Fruit fly (Drosophila melanogaster) whole organism, prepupa: ENCODE results near the gene CG13097.
A peak's percentile ranks its signal among the peaks of the same experiment; 100 is the strongest.

Experiments
- Blimp-1 ChIP-seq: fragments of 200-800 bp; sonication (Bioruptor generic); optimal IDR thresholded peaks from 3 replicates; lab custom pipeline; 2017; ENCODE audit warnings: missing biosample characterization, missing genetic modification characterization, mild to moderate bottlenecking, moderate library complexity, missing genetic modification reagents
- CG1621 ChIP-seq: fragments of 200-800 bp; sonication (Bioruptor generic); optimal IDR thresholded peaks from 3 replicates; lab custom pipeline; 2018; ENCODE audit warnings: missing biosample characterization, mild to moderate bottlenecking, missing genetic modification characterization
- CG31627 ChIP-seq: fragments of 200-800 bp; sonication (Bioruptor generic); optimal IDR thresholded peaks from 3 replicates; lab custom pipeline; 2016; ENCODE audit warnings: missing biosample characterization, missing genetic modification characterization
- CG32006 ChIP-seq: fragments of 200-800 bp; sonication (Bioruptor generic); optimal IDR thresholded peaks from 3 replicates; lab custom pipeline; 2017; ENCODE audit warnings: missing biosample characterization, mild to moderate bottlenecking, missing genetic modification characterization
- CG34406 ChIP-seq: fragments of 200-800 bp; sonication (Bioruptor generic); optimal IDR thresholded peaks from 3 replicates; lab custom pipeline; 2016; ENCODE audit warnings: missing biosample characterization, missing genetic modification characterization
- CG6276 ChIP-seq: fragments of 200-800 bp; sonication (Bioruptor generic); optimal IDR thresholded peaks from 2 replicates; lab custom pipeline; 2017; ENCODE audit warnings: missing biosample characterization, mild to moderate bottlenecking, missing genetic modification characterization
- CG6792 ChIP-seq: fragments of 200-800 bp; sonication (Bioruptor generic); optimal IDR thresholded peaks from 3 replicates; lab custom pipeline; 2016; ENCODE audit warnings: missing biosample characterization, missing genetic modification characterization
- CG7368 ChIP-seq: fragments of 200-800 bp; sonication (Bioruptor generic); optimal IDR thresholded peaks from 3 replicates; lab custom pipeline; 2016; ENCODE audit warnings: missing biosample characterization, missing genetic modification characterization
- Ets21C ChIP-seq: fragments of 200-800 bp; sonication (Bioruptor generic); optimal IDR thresholded peaks from 3 replicates; lab custom pipeline; 2016; ENCODE audit warnings: missing biosample characterization, missing genetic modification characterization
- Ets96B ChIP-seq: fragments of 200-800 bp; optimal IDR thresholded peaks from 2 replicates; lab custom pipeline; 2019; ENCODE audit warnings: missing biosample characterization, mild to moderate bottlenecking, missing genetic modification characterization, moderate library complexity
- Hr39 ChIP-seq: fragments of 200-800 bp; sonication (Bioruptor generic); optimal IDR thresholded peaks from 2 replicates; lab custom pipeline; 2016; ENCODE audit warnings: missing biosample characterization, missing genetic modification characterization
- Smox ChIP-seq: fragments of 200-800 bp; sonication (Bioruptor generic); optimal IDR thresholded peaks from 3 replicates; lab custom pipeline; 2016; ENCODE audit warnings: missing biosample characterization, missing genetic modification characterization
- Sox14 ChIP-seq: fragments of 200-800 bp; sonication (Bioruptor generic); optimal IDR thresholded peaks from 3 replicates; lab custom pipeline; 2016; ENCODE audit warnings: missing biosample characterization, missing genetic modification characterization
- Sox15 ChIP-seq: fragments of 200-800 bp; sonication (Bioruptor generic); optimal IDR thresholded peaks from 3 replicates; lab custom pipeline; 2016; ENCODE audit warnings: missing biosample characterization, missing genetic modification characterization
- achi ChIP-seq: fragments of 200-800 bp; sonication (Bioruptor generic); optimal IDR thresholded peaks from 3 replicates; lab custom pipeline; 2016; ENCODE audit warnings: missing biosample characterization, missing genetic modification characterization
- acj6 ChIP-seq: fragments of 200-800 bp; sonication (Bioruptor generic); optimal IDR thresholded peaks from 3 replicates; lab custom pipeline; 2016; ENCODE audit warnings: missing biosample characterization, missing genetic modification characterization
- dsx ChIP-seq: fragments of 200-800 bp; optimal IDR thresholded peaks from 3 replicates; lab custom pipeline; 2019; ENCODE audit warnings: missing biosample characterization, mild to moderate bottlenecking, missing genetic modification characterization, moderate library complexity; ENCODE audit not compliant: poor library complexity, severe bottlenecking
- fd59A ChIP-seq: fragments of 200-800 bp; sonication (Bioruptor generic); optimal IDR thresholded peaks from 2 replicates; lab custom pipeline; 2017; ENCODE audit warnings: missing biosample characterization, mild to moderate bottlenecking, missing genetic modification characterization, missing genetic modification reagents
- net ChIP-seq: fragments of 200-800 bp; sonication (Bioruptor generic); optimal IDR thresholded peaks from 3 replicates; lab custom pipeline; 2016; ENCODE audit warnings: missing biosample characterization, missing genetic modification characterization
- vri ChIP-seq: fragments of 200-800 bp; sonication (Bioruptor generic); optimal IDR thresholded peaks from 3 replicates; lab custom pipeline; 2016; ENCODE audit warnings: missing biosample characterization, mild to moderate bottlenecking, missing genetic modification characterization

CG13097 gene

DNA sequence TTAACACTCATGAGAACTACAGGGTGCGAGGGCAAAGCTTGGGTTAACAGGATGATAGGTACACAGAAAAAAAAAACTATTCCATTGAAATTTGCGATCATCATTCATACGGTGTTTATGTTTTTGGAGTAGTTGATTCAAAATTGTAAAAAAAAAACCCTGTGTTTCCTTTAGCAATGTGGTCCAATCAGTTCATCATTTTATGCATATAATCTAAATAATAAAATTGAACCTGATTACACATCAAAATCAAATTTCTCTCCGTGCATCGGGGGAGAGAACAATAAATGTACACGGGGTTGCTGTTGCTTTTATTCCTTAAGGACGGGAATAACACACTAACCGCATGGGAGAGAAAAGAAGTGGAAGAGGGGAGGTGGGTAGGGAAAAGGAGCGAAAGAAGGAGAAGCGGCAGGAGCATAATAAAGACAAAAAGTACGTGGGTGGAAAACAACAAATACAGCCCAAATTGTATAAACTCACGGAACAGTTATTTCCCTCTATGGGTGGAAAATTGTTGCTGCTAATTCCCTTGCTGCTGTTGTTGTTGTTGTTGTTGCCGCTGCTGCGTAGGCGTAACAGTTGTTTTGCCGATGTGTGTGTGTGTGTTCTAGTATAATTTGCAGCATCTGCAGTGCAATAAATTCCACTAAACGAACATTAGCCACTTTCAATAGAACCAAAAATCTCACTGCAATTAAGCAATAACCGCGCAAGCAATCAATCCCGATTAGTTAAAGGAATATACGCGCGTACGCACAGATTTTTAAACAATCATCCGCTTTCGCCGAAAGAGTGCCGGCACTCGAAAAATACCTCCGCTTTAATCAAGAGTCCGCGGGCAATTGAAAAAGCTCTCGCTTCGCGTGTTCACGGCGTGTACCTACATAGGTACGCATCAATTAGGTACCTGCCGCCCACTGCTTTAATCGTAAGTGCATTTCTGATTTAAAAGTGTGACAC, 51.2 kb downstream of the CG13097 start, which contains the start of gene Agpat2 (continued):
- TF ChIP-seq CG1621 (tag; lab: Kevin White, UChicago): peak; percentile 48
- peak; percentile 64 for TF ChIP-seq CG34406 (GFP tag; lab: Kevin White, UChicago)
- TF ChIP-seq CG7368 (GFP tag; lab: Kevin White, UChicago): peak; percentile 64
- TF ChIP-seq dsx (GFP tag; lab: Kevin White, UChicago): peak; percentile 27
- TF ChIP-seq Sox15 (GFP tag; lab: Kevin White, UChicago): peak; percentile 28
- TF ChIP-seq Ets96B: peak; percentile 53
- no peak for TF ChIP-seq CG6276 (GFP tag; lab: Kevin White, UChicago)
- no peak for TF ChIP-seq fd59A
- TF ChIP-seq CG31627: peak; percentile 77
- TF ChIP-seq Hr39: peak; percentile 79
- peak; percentile 69 for TF ChIP-seq Sox14 (GFP tag; lab: Kevin White, UChicago)
- TF ChIP-seq achi (GFP tag; lab: Kevin White, UChicago): peak; percentile 59
- peak; percentile 64 for TF ChIP-seq acj6
- peak; percentile 61 for TF ChIP-seq CG32006 (GFP tag; lab: Kevin White, UChicago)
- TF ChIP-seq vri (GFP tag; lab: Kevin White, UChicago): peak; percentile 68
- TF ChIP-seq Smox (GFP tag; lab: Kevin White, UChicago): peak; percentile 76
- TF ChIP-seq net (GFP tag; lab: Kevin White, UChicago): peak; percentile 48
- TF ChIP-seq CG6792 (GFP tag; lab: Kevin White, UChicago): peak; percentile 65
- TF ChIP-seq Blimp-1 (GFP tag; lab: Kevin White, UChicago): peak; percentile 27
- peak; percentile 63 for TF ChIP-seq Ets21C (GFP tag; lab: Kevin White, UChicago)
